Fruit fly (Drosophila melanogaster) whole organism: Measurements from ENCODE around the gene CG13654.

Source experiments
- CG8478 ChIP-seq: fragments of >200 bp; optimal IDR thresholded peaks from 2 replicates; lab custom pipeline; 2018; ENCODE audit warnings: inconsistent platforms
- Dll ChIP-seq: fragments of >200 bp; optimal IDR thresholded peaks from 2 replicates; lab custom pipeline; 2017
- EcR ChIP-seq, 2 experiments: fragments of >200 bp; optimal IDR thresholded peaks; 2 replicates each; lab custom pipeline; 2017; ENCODE audit warnings: missing biosample characterization in 2 of 2, missing genetic modification characterization in 2 of 2, missing genetic modification reagents in 2 of 2
- pan ChIP-seq: fragments of >200 bp; optimal IDR thresholded peaks from 2 replicates; lab custom pipeline; 2017
- psq ChIP-seq: fragments of >200 bp; optimal IDR thresholded peaks from 2 replicates; lab custom pipeline; 2017
- usp ChIP-seq: fragments of >200 bp; optimal IDR thresholded peaks from 2 replicates; lab custom pipeline; 2017; ENCODE audit warnings: missing biosample characterization, missing genetic modification characterization, mixed read lengths

dm6 chr3R:25245052-25245813 lies 45.6 kb downstream of the CG13654 start, which contains the start of gene bam:
- no peak for TF ChIP-seq CG8478 (lab: Kevin White, UChicago)
- TF ChIP-seq psq (lab: Kevin White, UChicago) = no peak
- no peak for TF ChIP-seq pan (lab: Kevin White, UChicago)
- TF ChIP-seq EcR (GFP tag; optimal IDR thresholded peaks at IDR 0.05; lab: Kevin White, UChicago) = no peak
- no peak for TF ChIP-seq Dll (lab: Kevin White, UChicago)
- no peak for TF ChIP-seq usp
